Fruit fly (Drosophila melanogaster): Measurements from ENCODE around the gene Fur1.

- no peak for TF ChIP-seq CG7368 (GFP tag; optimal IDR thresholded peaks at IDR 0.05)
- no peak for TF ChIP-seq dsx (GFP tag; optimal IDR thresholded peaks at IDR 0.05; ENCODE audit: poor library complexity, severe bottlenecking)
- TF ChIP-seq CG4318 (GFP tag; optimal IDR thresholded peaks at IDR 0.05), result no peak
- no peak for TF ChIP-seq CG8319 (GFP tag; optimal IDR thresholded peaks at IDR 0.05)
- no peak for TF ChIP-seq CG11762 (GFP tag; optimal IDR thresholded peaks at IDR 0.05; ENCODE audit: insufficient read depth)
- TF ChIP-seq CG6276 (GFP tag; optimal IDR thresholded peaks at IDR 0.05), result no peak
Observed at dm6 chr3R:25457097-25457496, 15.8 kb downstream of the Fur1 start.

Data from whole organism, prepupa.